Worm (Caenorhabditis elegans): Measurements from ENCODE around the gene M6.11.

- TF ChIP-seq nhr-77 (tag; optimal IDR thresholded peaks at IDR 0.05), result no peak
- TF ChIP-seq saeg-2 (GFP tag; IDR thresholded peaks at IDR 0.05), result no peak
- no peak for TF ChIP-seq attf-4 (tag; optimal IDR thresholded peaks at IDR 0.05)
- no peak for TF ChIP-seq pqm-1 (tag; optimal IDR thresholded peaks at IDR 0.05)
- TF ChIP-seq lsy-2 (tag; optimal IDR thresholded peaks at IDR 0.05), result no peak
- TF ChIP-seq ceh-28 (tag; optimal IDR thresholded peaks at IDR 0.05), result no peak
These were observed 41.4 kb upstream of the M6.11 start, which contains the start of gene Y9C12A.1 for ce11 chrX:682691-683090.
